Fruit fly (Drosophila melanogaster): ENCODE measurements around the gene CG7215.
A peak's percentile ranks its signal among the peaks of the same experiment; 100 is the strongest.

CG7215 gene

DNA sequence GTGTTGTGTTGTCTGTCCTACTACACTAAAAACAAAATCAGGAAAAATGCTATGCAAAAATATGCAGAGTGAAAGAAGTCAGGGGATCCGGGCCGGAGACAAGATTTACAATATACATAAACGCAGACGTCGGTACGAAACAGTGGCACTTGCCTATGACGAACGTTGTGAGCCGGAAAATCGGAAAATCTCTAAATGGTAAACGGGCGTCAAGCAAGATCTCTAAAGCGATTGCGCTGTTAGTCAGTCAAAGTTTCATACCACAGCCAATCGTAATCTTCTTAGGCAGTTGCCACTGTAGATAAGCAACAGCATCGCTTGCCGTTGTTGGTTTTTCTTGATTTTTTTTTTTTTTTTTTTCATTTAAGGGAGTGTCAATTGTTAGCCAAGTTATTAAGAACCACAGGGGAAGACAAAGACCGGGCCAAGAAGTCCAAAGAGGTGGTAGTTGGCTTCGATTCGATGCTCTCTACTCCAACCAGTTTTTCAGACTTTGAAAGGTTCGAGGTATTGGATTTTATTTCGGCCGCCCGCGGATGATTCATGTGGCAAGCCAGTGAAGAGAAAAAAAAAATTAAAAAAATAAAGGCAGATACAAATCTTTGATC lies 41.9 kb downstream of the CG7215 start (continued):
- no peak for TF ChIP-seq CG17186 (GFP tag; optimal IDR thresholded peaks at IDR 0.05)
- TF ChIP-seq hbn (GFP tag; IDR thresholded peaks at IDR 0.05; ENCODE audit: partially characterized antibody), result no peak
- peak; percentile 86 for TF ChIP-seq gsb (GFP tag; IDR thresholded peaks at IDR 0.05)
- TF ChIP-seq Dek (tag; optimal IDR thresholded peaks at IDR 0.05), result peak; percentile 61
- TF ChIP-seq TFAM (GFP tag; optimal IDR thresholded peaks at IDR 0.05), result peak; percentile 9
- TF ChIP-seq vnd (GFP tag; IDR thresholded peaks at IDR 0.05; ENCODE audit: partially characterized antibody), result no peak
- no peak for TF ChIP-seq CG14860 (GFP tag; IDR thresholded peaks at IDR 0.05; ENCODE audit: partially characterized antibody)
- TF ChIP-seq onecut (GFP tag; IDR thresholded peaks at IDR 0.05), result peak; percentile 81
- TF ChIP-seq Scr (GFP tag; IDR thresholded peaks at IDR 0.05; ENCODE audit: partially characterized antibody), result no peak
- peak; percentile 9 for TF ChIP-seq CG3838 (GFP tag; optimal IDR thresholded peaks at IDR 0.05)
- TF ChIP-seq rib (GFP tag; IDR thresholded peaks at IDR 0.05), result peak; percentile 88
- peak; percentile 69 for TF ChIP-seq NfI (GFP tag; optimal IDR thresholded peaks at IDR 0.05)
- TF ChIP-seq ken (GFP tag; IDR thresholded peaks at IDR 0.05), result peak; percentile 88
- TF ChIP-seq CG2129 (GFP tag; IDR thresholded peaks at IDR 0.05; ENCODE audit: partially characterized antibody), result no peak
- peak; percentile 68 for TF ChIP-seq CG10274 (GFP tag; optimal IDR thresholded peaks at IDR 0.05)
- TF ChIP-seq seq (GFP tag; IDR thresholded peaks at IDR 0.05), result peak; percentile 78
- peak; percentile 80 for TF ChIP-seq CG11696 (GFP tag; IDR thresholded peaks at IDR 0.05)
- TF ChIP-seq Drgx (GFP tag; IDR thresholded peaks at IDR 0.05), result peak; percentile 91
- TF ChIP-seq CG18011 (GFP tag; optimal IDR thresholded peaks at IDR 0.05), result no peak
- peak; percentile 52 for TF ChIP-seq CG14710 (tag; optimal IDR thresholded peaks at IDR 0.05)
- TF ChIP-seq Mes4 (GFP tag; optimal IDR thresholded peaks at IDR 0.05), result peak; percentile 69
- TF ChIP-seq klu (GFP tag; IDR thresholded peaks at IDR 0.05), result peak; percentile 86
- TF ChIP-seq CG6813 (GFP tag; optimal IDR thresholded peaks at IDR 0.05), result peak; percentile 72
- TF ChIP-seq CG6654 (GFP tag; optimal IDR thresholded peaks at IDR 0.05), result no peak
- peak; percentile 80 for TF ChIP-seq Xbp1 (GFP tag; optimal IDR thresholded peaks at IDR 0.05)
- TF ChIP-seq stwl (tag; optimal IDR thresholded peaks at IDR 0.05), result no peak
- peak; percentile 5 for TF ChIP-seq pros (GFP tag; optimal IDR thresholded peaks at IDR 0.05)
- TF ChIP-seq Lpt (GFP tag; optimal IDR thresholded peaks at IDR 0.05), result no peak
- TF ChIP-seq CoRest (tag; optimal IDR thresholded peaks at IDR 0.05), result peak; percentile 75
- TF ChIP-seq insv (GFP tag; optimal IDR thresholded peaks at IDR 0.05), result no peak
- peak; percentile 95 for TF ChIP-seq ttk (GFP tag; IDR thresholded peaks at IDR 0.05)
- peak; percentile 45 for TF ChIP-seq tio (GFP tag; optimal IDR thresholded peaks at IDR 0.05)
- no peak for TF ChIP-seq Sry-β (GFP tag; optimal IDR thresholded peaks at IDR 0.05)
- peak; percentile 87 for TF ChIP-seq ssp (GFP tag; IDR thresholded peaks at IDR 0.05)
- peak in 1 of 3 experiments; percentile 48 for TF ChIP-seq lola (GFP tag; optimal IDR thresholded peaks at IDR 0.05)
- TF ChIP-seq CG9437 (GFP tag; optimal IDR thresholded peaks at IDR 0.05), result peak; percentile 37
- TF ChIP-seq ERR (GFP tag; optimal IDR thresholded peaks at IDR 0.05), result peak; percentile 56
- TF ChIP-seq sens (GFP tag), result peak; percentile 97
- peak; percentile 86 for TF ChIP-seq Taf1 (GFP tag; IDR thresholded peaks at IDR 0.05)
- TF ChIP-seq twi (tag; optimal IDR thresholded peaks at IDR 0.05), result peak; percentile 17
- peak; percentile 41 for TF ChIP-seq Sry-δ (GFP tag; optimal IDR thresholded peaks at IDR 0.05)
- 0 out of 2 replicates have a peak, but pooled peaks have one; percentile 24 for TF ChIP-seq crol (GFP tag; IDR thresholded peaks at IDR 0.05)
- peak; percentile 85 for TF ChIP-seq jumu (GFP tag; optimal IDR thresholded peaks at IDR 0.05)
- TF ChIP-seq CG13624 (GFP tag; optimal IDR thresholded peaks at IDR 0.05), result peak; percentile 95
- TF ChIP-seq Hsf (GFP tag; optimal IDR thresholded peaks at IDR 0.05), result peak; percentile 73
- peak; percentile 93 for TF ChIP-seq sr (GFP tag; IDR thresholded peaks at IDR 0.05)
- peak; percentile 57 for TF ChIP-seq CG8290 (GFP tag; optimal IDR thresholded peaks at IDR 0.05)
- peak in 1 of 2 experiments; percentile 80 for TF ChIP-seq CG8290 (tag; optimal IDR thresholded peaks at IDR 0.05)
- peak; percentile 56 for TF ChIP-seq CG3995 (GFP tag; optimal IDR thresholded peaks at IDR 0.05)
- TF ChIP-seq CG7928 (GFP tag; optimal IDR thresholded peaks at IDR 0.05), result peak; percentile 36
